Worm (Caenorhabditis elegans) whole organism, early embryonic: Measurements from ENCODE around the gene clc-1.

ENCODE experiments used
- B0310.2 ChIP-seq: sonication (generic microtip); optimal IDR thresholded peaks from 2 replicates; lab custom pipeline; 2016; ENCODE audit warnings: mild to moderate bottlenecking, missing genetic modification characterization, missing compliant biosample characterization
- F13C5.2 ChIP-seq: sonication (generic microtip); optimal IDR thresholded peaks from 2 replicates; lab custom pipeline; 2017; ENCODE audit warnings: mild to moderate bottlenecking, missing genetic modification characterization, inconsistent platforms, missing compliant biosample characterization
- aly-1 ChIP-seq: sonication (generic microtip); optimal IDR thresholded peaks from 2 replicates; lab custom pipeline; 2016; ENCODE audit warnings: missing genetic modification characterization, missing compliant biosample characterization
- ama-1 ChIP-seq: fragments of 150-350 bp; optimal IDR thresholded peaks from 2 replicates; lab custom pipeline; 2014
- ceh-13 ChIP-seq: fragments of 200-800 bp; sonication (Bioruptor generic); optimal IDR thresholded peaks from 2 replicates; lab custom pipeline; 2018; ENCODE audit warnings: mild to moderate bottlenecking, missing genetic modification characterization, missing compliant biosample characterization
- ceh-36 ChIP-seq: sonication (generic microtip); optimal IDR thresholded peaks from 2 replicates; lab custom pipeline; 2016; ENCODE audit warnings: missing genetic modification characterization, inconsistent platforms, missing compliant biosample characterization
- ets-7 ChIP-seq: sonication (generic microtip); optimal IDR thresholded peaks from 2 replicates; lab custom pipeline; 2016; ENCODE audit warnings: missing genotype, missing genetic modification characterization, missing compliant biosample characterization
- flt-1 ChIP-seq: fragments of 200-800 bp; sonication (Bioruptor generic); IDR thresholded peaks from 2 replicates; pipeline ENCODE4 v1.3.6; 2022; ENCODE audit warnings: missing genetic modification characterization, missing compliant biosample characterization
- hmbx-1 ChIP-seq: sonication (generic microtip); optimal IDR thresholded peaks from 2 replicates; lab custom pipeline; 2016; ENCODE audit warnings: mild to moderate bottlenecking, missing genetic modification characterization, missing compliant biosample characterization
- hmg-4 ChIP-seq: fragments of 200-800 bp; sonication (Bioruptor generic); optimal IDR thresholded peaks from 2 replicates; lab custom pipeline; 2018; ENCODE audit warnings: mild to moderate bottlenecking, missing genetic modification characterization, missing compliant biosample characterization
- hnd-1 ChIP-seq: sonication (generic microtip); optimal IDR thresholded peaks from 2 replicates; lab custom pipeline; 2016; ENCODE audit warnings: missing genetic modification characterization, missing compliant biosample characterization
- pes-1 ChIP-seq: fragments of 200-800 bp; sonication (Bioruptor generic); IDR thresholded peaks from 2 replicates; pipeline ENCODE4 v1.3.6; 2022; ENCODE audit warnings: missing genetic modification reagents, missing genetic modification characterization, missing compliant biosample characterization
- scrt-1 ChIP-seq: fragments of 200-800 bp; sonication (Bioruptor generic); IDR thresholded peaks from 2 replicates; pipeline ENCODE4 v1.3.6; 2022; ENCODE audit warnings: missing genetic modification characterization, missing compliant biosample characterization
- sea-1 ChIP-seq: fragments of 200-800 bp; sonication (Bioruptor generic); conservative IDR thresholded peaks from 2 replicates; pipeline ENCODE4 v1.3.6; 2022; ENCODE audit warnings: missing genetic modification characterization, missing compliant biosample characterization
- tbx-11 ChIP-seq: fragments of 200-800 bp; sonication (Bioruptor generic); IDR thresholded peaks from 2 replicates; pipeline ENCODE4 v1.3.6; 2022; ENCODE audit warnings: missing genetic modification characterization, missing compliant biosample characterization
- tbx-37 ChIP-seq: fragments of 200-800 bp; sonication (Bioruptor generic); conservative IDR thresholded peaks from 2 replicates; pipeline ENCODE4 v1.3.6; 2022; ENCODE audit warnings: missing genetic modification reagents, missing genetic modification characterization, missing compliant biosample characterization
- tra-4 ChIP-seq: sonication (generic microtip); optimal IDR thresholded peaks from 2 replicates; lab custom pipeline; 2017; ENCODE audit warnings: missing genetic modification characterization, missing compliant biosample characterization

The clc-1 gene

ce11 chrX:11042777-11043176, 4.5 kb upstream of the clc-1 start, which contains the start of gene C09F12.3:
TSS of gene C09F12.3 (minus strand) at chrX:11042877.
- TF ChIP-seq F13C5.2 (tag; lab: Kevin White, UChicago): no peak

DNA sequence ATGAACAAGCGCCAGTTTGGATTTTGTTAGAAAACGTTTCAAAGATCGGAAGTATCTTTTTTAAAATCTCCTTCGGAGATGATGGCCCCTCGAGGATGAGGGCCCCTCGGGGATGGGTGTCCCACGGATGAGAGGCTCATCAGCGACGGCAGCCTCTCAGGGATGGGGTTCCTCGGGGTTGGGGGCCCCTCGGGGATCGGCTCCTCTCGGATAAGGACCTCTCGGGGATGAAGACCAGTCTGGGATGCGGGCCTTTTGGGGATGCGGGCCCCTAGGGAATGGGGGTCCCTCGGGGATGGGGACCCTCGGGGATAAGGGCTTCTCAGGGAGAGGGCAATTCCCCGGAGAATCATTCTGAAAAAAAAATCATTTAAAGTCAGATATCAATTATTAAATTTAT, 3.1 kb downstream of the clc-1 start:
- no peak for TF ChIP-seq F13C5.2 (tag; lab: Kevin White, UChicago)

DNA sequence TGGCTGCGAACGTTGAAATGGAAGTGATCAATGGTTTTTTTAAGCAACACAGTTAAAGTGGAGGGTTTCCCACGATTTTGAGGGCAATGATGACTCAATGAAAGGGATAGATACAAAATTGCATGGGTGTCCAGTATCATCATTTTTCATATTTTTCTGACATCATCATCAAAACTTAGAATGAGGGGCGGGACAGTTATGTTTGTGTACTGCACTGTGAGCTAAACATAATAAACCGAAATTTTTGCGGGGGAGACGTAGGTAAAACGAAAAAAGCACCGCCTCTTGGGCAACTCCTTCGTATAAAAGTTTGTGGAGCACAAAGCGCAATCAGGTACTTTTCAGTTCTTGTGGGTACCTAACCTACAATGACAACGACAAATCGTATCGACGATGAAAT, 6.4 kb downstream of the clc-1 start, which contains the start of gene C09F12.2:
Gene C09F12.2, plus strand, starts transcription at position 301 of the 400 bp plus-strand sequence.
- TF ChIP-seq flt-1 (no peak), ama-1 (lab: Kevin White, UChicago) (no peak), tbx-37 (GFP tag; lab: Robert Waterston, UW) (no peak), tbx-11 (GFP tag; lab: Robert Waterston, UW) (no peak), ceh-36 (tag; lab: Kevin White, UChicago) (no peak), pes-1 (GFP tag; lab: Robert Waterston, UW) (no peak), hmg-4 (GFP tag; lab: Kevin White, UChicago) (no peak), F13C5.2 (tag; lab: Kevin White, UChicago) (no peak), tra-4 (tag; lab: Kevin White, UChicago) (no peak), ceh-13 (GFP tag; lab: Kevin White, UChicago) (no peak), hnd-1 (tag; lab: Kevin White, UChicago) (no peak), hmbx-1 (tag; lab: Kevin White, UChicago) (no peak), ets-7 (tag; lab: Kevin White, UChicago) (no peak), sea-1 (GFP tag; lab: Robert Waterston, UW) (no peak), scrt-1 (GFP tag; lab: Robert Waterston, UW) (no peak), B0310.2 (tag; lab: Kevin White, UChicago) (no peak), aly-1 (tag; lab: Kevin White, UChicago) (no peak)

DNA sequence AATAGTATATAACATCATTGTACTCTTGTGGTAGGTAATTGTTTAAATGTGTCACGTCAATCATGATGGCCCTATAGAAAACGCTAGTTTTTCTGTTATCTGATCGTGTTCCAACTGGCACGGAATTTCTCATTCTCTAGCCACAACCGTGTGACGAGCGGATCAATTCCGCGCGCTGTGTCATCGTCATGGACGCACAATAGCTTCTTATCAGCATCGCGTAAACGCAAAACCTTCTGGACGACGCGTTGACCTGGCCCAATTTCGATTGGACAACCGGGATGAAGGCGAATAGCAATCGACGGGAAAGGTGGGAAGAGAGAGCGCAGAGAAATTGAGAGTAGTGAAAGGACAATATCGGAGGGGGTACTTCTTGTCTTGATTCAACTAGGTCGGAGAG, 9.8 kb downstream of the clc-1 start, which contains the start of gene lpr-3:
Gene lpr-3, plus strand, starts transcription at position 374 of the 400 bp plus-strand sequence.
- TF ChIP-seq hmg-4 (GFP tag; lab: Kevin White, UChicago) (peak; percentile 34), sea-1 (GFP tag; lab: Robert Waterston, UW) (0 out of 2 replicates have a peak, but pooled peaks have one; percentile 21), ceh-36 (tag; lab: Kevin White, UChicago) (no peak)

- no peak for TF ChIP-seq ets-7 (tag; lab: Kevin White, UChicago)
- no peak for TF ChIP-seq ama-1 (lab: Kevin White, UChicago)
- TF ChIP-seq ceh-13 (GFP tag; lab: Kevin White, UChicago): no peak
- TF ChIP-seq pes-1 (GFP tag; lab: Robert Waterston, UW): no peak
- TF ChIP-seq aly-1 (tag; lab: Kevin White, UChicago): no peak
- TF ChIP-seq tbx-11 (GFP tag; lab: Robert Waterston, UW): no peak
- no peak for TF ChIP-seq hnd-1 (tag; lab: Kevin White, UChicago)
These were observed 12.5 kb downstream of the clc-1 start, which contains the start of gene lpr-6 for ce11 chrX:11059744-11060143. TSS of gene lpr-6 (plus strand) at chrX:11059994.

- TF ChIP-seq aly-1 (tag; lab: Kevin White, UChicago) (no peak), B0310.2 (tag; lab: Kevin White, UChicago) (no peak), scrt-1 (GFP tag; lab: Robert Waterston, UW) (no peak), ets-7 (tag; lab: Kevin White, UChicago) (no peak), tbx-37 (GFP tag; lab: Robert Waterston, UW) (no peak), ceh-36 (tag; lab: Kevin White, UChicago) (no peak), pes-1 (GFP tag; lab: Robert Waterston, UW) (no peak), hmbx-1 (tag; lab: Kevin White, UChicago) (no peak)
These were observed 13.7 kb downstream of the clc-1 start for ce11 chrX:11060940-11061339.

DNA sequence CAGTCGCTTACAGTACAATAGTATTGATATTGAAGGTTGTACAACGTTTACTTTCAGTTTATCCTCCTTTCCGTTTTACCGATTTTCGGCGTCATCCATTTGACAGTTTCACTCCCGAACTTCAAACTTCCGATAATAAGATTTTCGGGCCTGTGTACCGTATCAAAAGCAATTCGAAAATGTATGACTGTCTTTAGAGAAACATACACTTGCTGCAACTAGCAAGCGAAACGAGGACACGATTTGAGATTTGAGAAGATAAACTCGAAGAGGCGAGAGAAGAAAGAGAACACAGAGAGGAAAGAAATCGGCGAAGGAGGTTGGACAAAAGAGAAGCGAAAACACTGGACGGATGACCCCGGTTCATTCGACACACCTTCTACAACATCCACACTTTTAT, 14.7 kb downstream of the clc-1 start, which contains the start of gene lpr-5:
Gene lpr-5, plus strand, starts transcription at position 220 of the 400 bp plus-strand sequence.
- TF ChIP-seq ets-7 (tag; lab: Kevin White, UChicago) (no peak), tra-4 (tag; lab: Kevin White, UChicago) (no peak), hnd-1 (tag; lab: Kevin White, UChicago) (no peak), tbx-11 (GFP tag; lab: Robert Waterston, UW) (no peak), tbx-37 (GFP tag; lab: Robert Waterston, UW) (no peak), flt-1 (no peak), ceh-36 (tag; lab: Kevin White, UChicago) (no peak), hmg-4 (GFP tag; lab: Kevin White, UChicago) (no peak), scrt-1 (GFP tag; lab: Robert Waterston, UW) (no peak), ceh-13 (GFP tag; lab: Kevin White, UChicago) (no peak), pes-1 (GFP tag; lab: Robert Waterston, UW) (no peak), sea-1 (GFP tag; lab: Robert Waterston, UW) (no peak), hmbx-1 (tag; lab: Kevin White, UChicago) (no peak), ama-1 (lab: Kevin White, UChicago) (no peak), B0310.2 (tag; lab: Kevin White, UChicago) (no peak), F13C5.2 (tag; lab: Kevin White, UChicago) (no peak)

ce11 chrX:11064799-11065198, 17.6 kb downstream of the clc-1 start, which contains the start of gene lpr-4:
TSS of gene lpr-4 (plus strand) at chrX:11065126.
- no peak for TF ChIP-seq B0310.2 (tag; lab: Kevin White, UChicago)
- no peak for TF ChIP-seq tra-4 (tag; lab: Kevin White, UChicago)
- no peak for TF ChIP-seq scrt-1 (GFP tag; lab: Robert Waterston, UW)
- TF ChIP-seq hmg-4 (GFP tag; lab: Kevin White, UChicago): no peak
- no peak for TF ChIP-seq ets-7 (tag; lab: Kevin White, UChicago)
